Worm (Caenorhabditis elegans) whole organism, L3 larva: ENCODE data around the gene best-6.

ENCODE experiments used
- aly-2 ChIP-seq: fragments of 150-350 bp; optimal IDR thresholded peaks from 2 replicates; lab custom pipeline; 2014; ENCODE audit warnings: missing biosample characterization, missing genetic modification characterization
- ama-1 ChIP-seq: fragments of 150-350 bp; optimal IDR thresholded peaks from 2 replicates; lab custom pipeline; 2018
- ceh-82 ChIP-seq: fragments of 150-350 bp; optimal IDR thresholded peaks from 2 replicates; lab custom pipeline; 2014; ENCODE audit warnings: missing biosample characterization, missing genetic modification characterization
- fkh-10 ChIP-seq: sonication (generic microtip); optimal IDR thresholded peaks from 2 replicates; lab custom pipeline; 2017; ENCODE audit warnings: missing biosample characterization, missing genetic modification reagents, missing genetic modification characterization
- fos-1 ChIP-seq: fragments of 150-350 bp; optimal IDR thresholded peaks from 2 replicates; lab custom pipeline; 2014; ENCODE audit warnings: missing biosample characterization, missing genetic modification characterization
- hmg-11 ChIP-seq: sonication (generic microtip); optimal IDR thresholded peaks from 2 replicates; lab custom pipeline; 2016; ENCODE audit warnings: missing genetic modification characterization, missing compliant biosample characterization
- lin-15B ChIP-seq: fragments of 150-350 bp; optimal IDR thresholded peaks from 2 replicates; lab custom pipeline; 2014; ENCODE audit warnings: missing biosample characterization, missing genetic modification characterization
- nhr-12 ChIP-seq: fragments of 150-350 bp; optimal IDR thresholded peaks from 2 replicates; lab custom pipeline; 2014; ENCODE audit warnings: missing biosample characterization, missing genetic modification characterization
- nhr-76 ChIP-seq: fragments of 150-350 bp; sonication (generic microtip); optimal IDR thresholded peaks from 5 replicates; lab custom pipeline; 2014; ENCODE audit warnings: missing biosample characterization, missing genetic modification characterization
- pha-4 ChIP-seq: fragments of 150-350 bp; optimal IDR thresholded peaks from 2 replicates; lab custom pipeline; 2014; ENCODE audit warnings: missing biosample characterization, missing genetic modification reagents, missing genetic modification characterization
- pqm-1 ChIP-seq: fragments of 150-350 bp; optimal IDR thresholded peaks from 2 replicates; lab custom pipeline; 2017; ENCODE audit warnings: missing biosample characterization, missing genetic modification characterization, inconsistent platforms
- skn-1 ChIP-seq: fragments of 150-350 bp; optimal IDR thresholded peaks from 2 replicates; lab custom pipeline; 2014; ENCODE audit warnings: missing biosample characterization, missing genetic modification characterization
- zag-1 ChIP-seq: fragments of 150-350 bp; optimal IDR thresholded peaks from 2 replicates; lab custom pipeline; 2014; ENCODE audit warnings: missing biosample characterization, missing genetic modification characterization

best-6 gene

ce11 chrIV:4977176-4977693 is 51.6 kb downstream of the best-6 start, which contains the start of gene E03H12.5:
Gene E03H12.5, plus strand, starts transcription at chrIV:4977226.
- TF ChIP-seq nhr-12 (tag; lab: Kevin White, UChicago) (no peak), zag-1 (no peak), skn-1 (tag; lab: Kevin White, UChicago) (no peak), hmg-11 (no peak), ama-1 (no peak), lin-15B (no peak), fkh-10 (GFP tag; lab: Kevin White, UChicago) (no peak), pqm-1 (no peak), nhr-76 (tag; lab: Kevin White, UChicago) (no peak), pha-4 (no peak), fos-1 (no peak), ceh-82 (tag; lab: Kevin White, UChicago) (no peak), aly-2 (tag; lab: Kevin White, UChicago) (no peak)
